Worm (Caenorhabditis elegans): Measurements from ENCODE around the gene ceh-75.

Gene ceh-75

DNA sequence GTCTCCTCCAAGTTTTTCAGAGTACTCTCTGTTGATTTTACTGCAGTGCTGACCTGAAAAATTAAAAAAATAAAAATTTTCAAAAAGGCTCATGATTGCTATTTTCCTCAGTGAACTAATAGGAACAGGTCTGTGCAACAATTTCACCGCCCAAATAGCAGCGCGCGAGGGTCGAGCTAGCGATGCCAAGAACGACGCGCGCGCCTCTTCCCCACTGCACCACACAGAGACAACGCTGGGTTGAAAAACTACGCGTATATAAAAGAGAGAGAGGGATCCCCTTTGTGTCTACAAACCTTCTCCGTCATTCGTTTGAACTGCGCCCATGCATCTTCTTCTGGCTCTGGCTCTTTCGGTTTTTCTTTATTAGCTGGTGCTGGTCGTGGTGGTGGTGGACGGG lies 49.0 kb downstream of the ceh-75 start (continued):
- no peak for TF ChIP-seq nhr-12 (tag; optimal IDR thresholded peaks at IDR 0.05)
- peak; percentile 6 for TF ChIP-seq sem-4 (tag; optimal IDR thresholded peaks at IDR 0.05)
- TF ChIP-seq C34F6.9 (tag; optimal IDR thresholded peaks at IDR 0.05), result peak; percentile 41
- peak; percentile 28 for TF ChIP-seq nhr-6 (tag; optimal IDR thresholded peaks at IDR 0.05)
- TF ChIP-seq snpc-4 (tag; optimal IDR thresholded peaks at IDR 0.05), result peak; percentile 30
- TF ChIP-seq blmp-1 (tag; optimal IDR thresholded peaks at IDR 0.05; ENCODE audit: insufficient read depth), result no peak
- peak; percentile 51 for TF ChIP-seq sma-3 (GFP tag; optimal IDR thresholded peaks at IDR 0.05)
- no peak for TF ChIP-seq mbf-1 (tag; optimal IDR thresholded peaks at IDR 0.05)
- peak; percentile 12 for TF ChIP-seq ceh-16 (tag; optimal IDR thresholded peaks at IDR 0.05)
